Worm (Caenorhabditis elegans) whole organism, late embryonic: Measurements from ENCODE around the gene fln-1.

ENCODE experiments used
- T23F11.4 ChIP-seq: fragments of 200-800 bp; sonication (Bioruptor generic); optimal IDR thresholded peaks from 2 replicates; lab custom pipeline; 2018; ENCODE audit warnings: mild to moderate bottlenecking, missing genetic modification characterization, missing compliant biosample characterization
- ceh-18 ChIP-seq: sonication (generic microtip); optimal IDR thresholded peaks from 2 replicates; lab custom pipeline; 2016; ENCODE audit warnings: missing genetic modification characterization, missing compliant biosample characterization
- dve-1 ChIP-seq: sonication (generic microtip); optimal IDR thresholded peaks from 2 replicates; lab custom pipeline; 2017; ENCODE audit warnings: antibody characterized with exemption, mild to moderate bottlenecking, missing genetic modification characterization, missing compliant biosample characterization
- fkh-10 ChIP-seq: fragments of 150-350 bp; optimal IDR thresholded peaks from 2 replicates; lab custom pipeline; 2014; ENCODE audit warnings: missing biosample characterization, missing genetic modification reagents, missing genetic modification characterization
- fkh-6 ChIP-seq: sonication (generic microtip); optimal IDR thresholded peaks from 2 replicates; lab custom pipeline; 2016; ENCODE audit warnings: missing genetic modification characterization, missing compliant biosample characterization
- lin-11 ChIP-seq: fragments of 200-800 bp; sonication (Bioruptor generic); optimal IDR thresholded peaks from 2 replicates; lab custom pipeline; 2018; ENCODE audit warnings: mild to moderate bottlenecking, missing genetic modification characterization, missing compliant biosample characterization
- nhr-11 ChIP-seq: fragments of 150-350 bp; optimal IDR thresholded peaks from 2 replicates; lab custom pipeline; 2014; ENCODE audit warnings: missing biosample characterization, missing genetic modification characterization
- pag-3 ChIP-seq: sonication (generic microtip); optimal IDR thresholded peaks from 2 replicates; lab custom pipeline; 2016; ENCODE audit warnings: missing compliant biosample characterization, missing genetic modification characterization, borderline replicate concordance
- pha-2 ChIP-seq: sonication (generic microtip); optimal IDR thresholded peaks from 2 replicates; lab custom pipeline; 2017; ENCODE audit warnings: mild to moderate bottlenecking, missing genetic modification characterization, missing compliant biosample characterization
- pha-4 ChIP-seq: fragments of 150-350 bp; optimal IDR thresholded peaks from 2 replicates; lab custom pipeline; 2018; ENCODE audit warnings: missing biosample characterization, missing genetic modification reagents, missing genetic modification characterization

DNA sequence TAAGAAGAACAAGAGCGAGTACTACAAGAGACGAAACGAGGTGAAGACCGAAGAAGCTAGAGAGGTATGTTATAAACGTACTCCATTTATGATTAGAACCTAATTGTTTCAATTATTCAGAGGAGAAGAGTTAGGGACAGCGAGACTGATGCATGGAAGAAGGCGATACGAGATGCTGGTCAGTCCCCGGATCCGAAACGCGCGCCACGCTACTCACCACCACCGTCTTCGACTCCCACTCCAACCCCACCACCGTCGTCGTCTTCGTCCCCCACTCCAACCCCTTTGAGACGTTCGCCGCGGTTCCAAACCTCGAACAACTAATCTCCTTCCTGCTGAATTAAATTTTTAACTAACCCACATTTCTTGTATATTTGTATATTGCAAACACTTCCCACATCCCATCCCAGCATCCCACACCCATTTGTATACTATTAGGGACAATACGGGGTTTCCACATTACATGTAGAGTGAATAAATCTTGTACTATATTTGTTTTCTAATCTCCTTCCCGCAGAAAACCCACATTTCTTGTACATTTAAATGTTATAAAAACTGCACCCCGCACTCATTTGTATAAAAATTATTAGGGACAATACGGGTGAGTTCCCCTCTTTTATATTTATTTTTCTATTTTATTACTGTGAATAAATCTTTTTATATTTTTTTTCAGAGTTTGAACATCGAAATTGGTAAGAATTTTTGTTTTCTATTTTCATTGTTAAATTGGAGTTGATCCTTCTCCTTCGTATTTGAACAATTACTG is 11.7 kb upstream of the fln-1 start:
- TF ChIP-seq pag-3 (tag; lab: Kevin White, UChicago) = no peak
- TF ChIP-seq fkh-6 (tag; lab: Kevin White, UChicago) = no peak
- no peak for TF ChIP-seq nhr-11 (tag; lab: Kevin White, UChicago)
- no peak for TF ChIP-seq pha-4 (tag; lab: Kevin White, UChicago)
- TF ChIP-seq fkh-10 (GFP tag; lab: Kevin White, UChicago) = no peak
- no peak for TF ChIP-seq T23F11.4 (GFP tag; lab: Kevin White, UChicago)
- TF ChIP-seq dve-1 (tag; lab: Kevin White, UChicago) = no peak
- no peak for TF ChIP-seq ceh-18 (tag; lab: Kevin White, UChicago)
- TF ChIP-seq lin-11 (tag; lab: Kevin White, UChicago) = no peak
- no peak for TF ChIP-seq pha-2 (tag; lab: Kevin White, UChicago)
